Worm (Caenorhabditis elegans) whole organism, L3 larva: Measurements from ENCODE around the gene puf-8.

Experiments
- R02D3.7 ChIP-seq: fragments of 150-350 bp; optimal IDR thresholded peaks from 2 replicates; lab custom pipeline; 2014; ENCODE audit warnings: missing biosample characterization, missing genetic modification characterization
- ZK546.5 ChIP-seq: sonication (generic microtip); optimal IDR thresholded peaks from 2 replicates; lab custom pipeline; 2017; ENCODE audit warnings: missing biosample characterization, missing genetic modification characterization
- aly-2 ChIP-seq: fragments of 150-350 bp; optimal IDR thresholded peaks from 2 replicates; lab custom pipeline; 2014; ENCODE audit warnings: missing biosample characterization, missing genetic modification characterization
- ama-1 ChIP-seq: fragments of 150-350 bp; optimal IDR thresholded peaks from 2 replicates; lab custom pipeline; 2018
- ceh-16 ChIP-seq: sonication (generic microtip); optimal IDR thresholded peaks from 2 replicates; lab custom pipeline; 2017; ENCODE audit warnings: missing biosample characterization, missing genetic modification characterization
- ceh-28 ChIP-seq: fragments of 150-350 bp; optimal IDR thresholded peaks from 2 replicates; lab custom pipeline; 2014; ENCODE audit warnings: missing biosample characterization, missing genetic modification reagents, missing genetic modification characterization
- ceh-82 ChIP-seq: fragments of 150-350 bp; optimal IDR thresholded peaks from 2 replicates; lab custom pipeline; 2014; ENCODE audit warnings: missing biosample characterization, missing genetic modification characterization
- ceh-9 ChIP-seq: sonication (generic microtip); optimal IDR thresholded peaks from 2 replicates; lab custom pipeline; 2018; ENCODE audit warnings: missing biosample characterization, missing genetic modification characterization
- daf-12 ChIP-seq: fragments of 150-350 bp; optimal IDR thresholded peaks from 2 replicates; lab custom pipeline; 2014; ENCODE audit warnings: missing biosample characterization, missing genetic modification reagents, missing genetic modification characterization
- egl-5 ChIP-seq: fragments of 150-350 bp; optimal IDR thresholded peaks from 2 replicates; lab custom pipeline; 2017; ENCODE audit warnings: missing biosample characterization, missing genetic modification reagents, missing genetic modification characterization, inconsistent platforms
- elt-2 ChIP-seq: sonication (generic microtip); optimal IDR thresholded peaks from 2 replicates; lab custom pipeline; 2016; ENCODE audit warnings: missing genetic modification reagents, mild to moderate bottlenecking, missing genetic modification characterization, missing compliant biosample characterization
- elt-3 ChIP-seq, 3 experiments: fragments of 150-350 bp in 1 of 3; sonication (generic microtip) in 2 of 3; optimal IDR thresholded peaks; 2 replicates in 2 of 3; 4 replicates in 1 of 3; lab custom pipeline; 2014 to 2017; ENCODE audit warnings: missing biosample characterization in 3 of 3, missing genetic modification characterization in 3 of 3
- eor-1 ChIP-seq, 2 experiments: fragments of 150-350 bp; optimal IDR thresholded peaks; 2 replicates each; lab custom pipeline; 2014 to 2018; ENCODE audit warnings: missing biosample characterization in 2 of 2, missing genetic modification characterization in 2 of 2
- fkh-2 ChIP-seq: fragments of 150-350 bp; optimal IDR thresholded peaks from 2 replicates; lab custom pipeline; 2014; ENCODE audit warnings: missing biosample characterization, missing genetic modification reagents, missing genetic modification characterization
- fos-1 ChIP-seq: fragments of 150-350 bp; optimal IDR thresholded peaks from 2 replicates; lab custom pipeline; 2014; ENCODE audit warnings: missing biosample characterization, missing genetic modification characterization
- hmg-11 ChIP-seq: sonication (generic microtip); optimal IDR thresholded peaks from 2 replicates; lab custom pipeline; 2016; ENCODE audit warnings: missing genetic modification characterization, missing compliant biosample characterization
- jun-1 ChIP-seq: fragments of 150-350 bp; optimal IDR thresholded peaks from 2 replicates; lab custom pipeline; 2014; ENCODE audit warnings: missing biosample characterization, missing genetic modification reagents, missing genetic modification characterization
- lin-15B ChIP-seq: fragments of 150-350 bp; optimal IDR thresholded peaks from 2 replicates; lab custom pipeline; 2014; ENCODE audit warnings: missing biosample characterization, missing genetic modification characterization
- lin-39 ChIP-seq: fragments of 150-350 bp; optimal IDR thresholded peaks from 2 replicates; lab custom pipeline; 2018; ENCODE audit warnings: missing biosample characterization, missing genetic modification reagents, missing genetic modification characterization
- lsy-12 ChIP-seq: sonication (generic microtip); optimal IDR thresholded peaks from 2 replicates; lab custom pipeline; 2016; ENCODE audit warnings: mild to moderate bottlenecking, missing genetic modification characterization, missing compliant biosample characterization
- mdl-1 ChIP-seq: fragments of 150-350 bp; optimal IDR thresholded peaks from 2 replicates; lab custom pipeline; 2014; ENCODE audit warnings: missing biosample characterization, missing genetic modification characterization
- mml-1 ChIP-seq: fragments of 150-350 bp; sonication (generic microtip); optimal IDR thresholded peaks from 3 replicates; lab custom pipeline; 2014; ENCODE audit warnings: missing biosample characterization, missing genetic modification characterization
- nfya-1 ChIP-seq: sonication (generic microtip); optimal IDR thresholded peaks from 2 replicates; lab custom pipeline; 2017; ENCODE audit warnings: missing genetic modification characterization, mild to moderate bottlenecking, missing compliant biosample characterization, antibody characterized with exemption, moderate library complexity; ENCODE audit not compliant: insufficient read depth
- nhr-11 ChIP-seq: fragments of 150-350 bp; optimal IDR thresholded peaks from 2 replicates; lab custom pipeline; 2014; ENCODE audit warnings: missing biosample characterization, missing genetic modification characterization
- nhr-12 ChIP-seq: fragments of 150-350 bp; optimal IDR thresholded peaks from 2 replicates; lab custom pipeline; 2014; ENCODE audit warnings: missing biosample characterization, missing genetic modification characterization
- nhr-23 ChIP-seq: fragments of 150-350 bp; optimal IDR thresholded peaks from 2 replicates; lab custom pipeline; 2014; ENCODE audit warnings: missing biosample characterization, missing genetic modification reagents, missing genetic modification characterization
- nhr-237 ChIP-seq: fragments of 150-350 bp; optimal IDR thresholded peaks from 2 replicates; lab custom pipeline; 2014; ENCODE audit warnings: missing biosample characterization, missing genetic modification characterization
- nhr-25 ChIP-seq: sonication (generic microtip); optimal IDR thresholded peaks from 2 replicates; lab custom pipeline; 2017; ENCODE audit warnings: missing biosample characterization, missing genetic modification characterization
- nhr-28 ChIP-seq: fragments of 150-350 bp; optimal IDR thresholded peaks from 2 replicates; lab custom pipeline; 2014; ENCODE audit warnings: missing biosample characterization, missing genetic modification characterization
- nhr-43 ChIP-seq: sonication (generic microtip); optimal IDR thresholded peaks from 2 replicates; lab custom pipeline; 2016; ENCODE audit warnings: mild to moderate bottlenecking, missing genetic modification characterization, missing compliant biosample characterization; ENCODE audit not compliant: poor library complexity, severe bottlenecking
- nhr-67 ChIP-seq: fragments of 150-350 bp; optimal IDR thresholded peaks from 2 replicates; lab custom pipeline; 2014; ENCODE audit warnings: missing biosample characterization, missing genetic modification characterization
- nhr-77 ChIP-seq: fragments of 150-350 bp; optimal IDR thresholded peaks from 2 replicates; lab custom pipeline; 2014; ENCODE audit warnings: missing biosample characterization, missing genetic modification characterization
- pha-4 ChIP-seq: fragments of 150-350 bp; optimal IDR thresholded peaks from 2 replicates; lab custom pipeline; 2014; ENCODE audit warnings: missing biosample characterization, missing genetic modification reagents, missing genetic modification characterization
- pqm-1 ChIP-seq: fragments of 150-350 bp; optimal IDR thresholded peaks from 2 replicates; lab custom pipeline; 2017; ENCODE audit warnings: missing biosample characterization, missing genetic modification characterization, inconsistent platforms
- sea-2 ChIP-seq: fragments of 150-350 bp; sonication (generic microtip); optimal IDR thresholded peaks from 4 replicates; lab custom pipeline; 2014; ENCODE audit warnings: missing biosample characterization, missing genetic modification reagents, missing genetic modification characterization
- skn-1 ChIP-seq: fragments of 150-350 bp; optimal IDR thresholded peaks from 2 replicates; lab custom pipeline; 2014; ENCODE audit warnings: missing biosample characterization, missing genetic modification characterization
- unc-39 ChIP-seq: sonication (generic microtip); optimal IDR thresholded peaks from 4 replicates; lab custom pipeline; 2017; ENCODE audit warnings: missing biosample characterization, missing genetic modification characterization
- zag-1 ChIP-seq: fragments of 150-350 bp; optimal IDR thresholded peaks from 2 replicates; lab custom pipeline; 2014; ENCODE audit warnings: missing biosample characterization, missing genetic modification characterization
- ztf-11 ChIP-seq: fragments of 150-350 bp; optimal IDR thresholded peaks from 2 replicates; lab custom pipeline; 2014; ENCODE audit warnings: missing biosample characterization, missing genetic modification characterization
- ztf-4 ChIP-seq: fragments of 150-350 bp; optimal IDR thresholded peaks from 2 replicates; lab custom pipeline; 2014; ENCODE audit warnings: missing biosample characterization, missing genetic modification characterization

Gene puf-8

ce11 chrII:7298197-7298682, at the start of gene puf-8:
Gene puf-8 (minus strand): TSS chrII:7298247.
- no peak for TF ChIP-seq nhr-28 (tag; lab: Kevin White, UChicago)
- no peak for TF ChIP-seq eor-1 (tag; optimal IDR thresholded peaks at IDR 0.05; lab: Kevin White, UChicago)
- TF ChIP-seq aly-2, result no peak
- TF ChIP-seq ceh-82 (tag; lab: Kevin White, UChicago), result no peak
- TF ChIP-seq mml-1 (tag; lab: Kevin White, UChicago), result no peak
- no peak for TF ChIP-seq nhr-43 (tag; lab: Kevin White, UChicago)
- TF ChIP-seq lin-15B (tag; lab: Kevin White, UChicago), result no peak
- TF ChIP-seq hmg-11 (tag; lab: Kevin White, UChicago), result no peak
- TF ChIP-seq ztf-11, result no peak
- no peak for TF ChIP-seq nhr-237 (tag; lab: Kevin White, UChicago)
- TF ChIP-seq ceh-16, result no peak
- TF ChIP-seq fkh-2 (tag; lab: Kevin White, UChicago), result no peak
- no peak for TF ChIP-seq daf-12 (tag; lab: Kevin White, UChicago)
- no peak for TF ChIP-seq unc-39
- TF ChIP-seq nhr-11 (tag; lab: Kevin White, UChicago), result no peak
- TF ChIP-seq nfya-1, result no peak
- no peak for TF ChIP-seq elt-3 (tag; optimal IDR thresholded peaks at IDR 0.05; lab: Kevin White, UChicago)
- no peak for TF ChIP-seq egl-5 (tag; lab: Kevin White, UChicago)

DNA sequence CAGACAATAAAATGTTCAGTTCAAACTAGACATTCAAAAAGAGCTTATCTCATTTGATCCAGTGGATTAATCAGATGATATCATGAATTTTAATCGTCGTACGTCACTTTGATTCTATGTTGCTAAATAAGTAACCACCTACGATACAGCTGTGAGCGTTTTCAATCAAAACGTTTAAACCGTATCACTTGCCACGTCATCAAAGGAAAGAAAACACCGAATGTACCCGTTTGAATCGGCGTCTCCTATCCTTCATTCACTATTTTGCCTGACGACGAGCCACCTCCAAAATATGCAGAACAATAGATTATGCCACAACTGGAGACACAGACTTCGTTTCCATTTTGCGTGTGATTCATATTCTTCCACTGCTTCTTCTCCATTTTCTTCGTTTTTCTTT, 47.8 kb upstream of the puf-8 start:
- TF ChIP-seq ama-1 (lab: Kevin White, UChicago) (peak; percentile 84), lin-39 (no peak), ztf-4 (tag; lab: Kevin White, UChicago) (no peak), nhr-28 (tag; lab: Kevin White, UChicago) (no peak)

- TF ChIP-seq ama-1 (lab: Kevin White, UChicago), result peak; percentile 86
- no peak for TF ChIP-seq pha-4 (tag; lab: Kevin White, UChicago)
- peak; percentile 34 for TF ChIP-seq lin-39
Measured at ce11 chrII:7343668-7344067, 45.6 kb upstream of the puf-8 start.

DNA sequence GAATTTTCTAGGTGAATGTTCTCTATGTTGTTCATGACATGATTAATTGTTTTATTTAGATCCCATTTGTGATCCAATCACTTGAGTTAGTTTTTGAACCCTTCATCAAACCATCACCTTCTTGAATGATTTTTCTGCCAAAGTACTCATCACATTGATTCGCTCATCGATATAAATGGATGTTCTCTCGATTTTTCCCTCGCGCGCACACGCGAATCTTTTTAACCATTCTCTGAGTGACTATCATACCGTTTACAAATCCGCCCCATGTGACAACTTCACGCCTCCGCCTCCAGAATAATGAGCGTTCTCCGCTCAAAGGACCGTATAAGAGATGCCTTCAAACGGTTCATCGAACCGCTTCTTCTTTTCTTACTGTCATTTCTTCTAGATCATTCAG, 44.8 kb upstream of the puf-8 start:
- no peak for TF ChIP-seq nhr-67 (tag; lab: Kevin White, UChicago)
- no peak for TF ChIP-seq aly-2
- TF ChIP-seq ceh-16, result no peak
- TF ChIP-seq unc-39, result no peak
- no peak for TF ChIP-seq lsy-12
- no peak for TF ChIP-seq nhr-25 (tag; lab: Kevin White, UChicago)
- TF ChIP-seq hmg-11 (tag; lab: Kevin White, UChicago), result no peak
- TF ChIP-seq ceh-82 (tag; lab: Kevin White, UChicago), result no peak
- TF ChIP-seq nhr-43 (tag; lab: Kevin White, UChicago), result peak; percentile 89
- TF ChIP-seq R02D3.7, result peak; percentile 0
- TF ChIP-seq egl-5 (tag; lab: Kevin White, UChicago), result no peak
- no peak for TF ChIP-seq ceh-28 (tag; lab: Kevin White, UChicago)
- TF ChIP-seq pqm-1 (tag; lab: Kevin White, UChicago), result no peak
- no peak for TF ChIP-seq elt-2
- peak; percentile 48 for TF ChIP-seq ama-1 (lab: Kevin White, UChicago)
- TF ChIP-seq zag-1 (tag; lab: Kevin White, UChicago), result no peak
- no peak for TF ChIP-seq nhr-77 (tag; lab: Kevin White, UChicago)
- TF ChIP-seq nhr-23 (tag; lab: Kevin White, UChicago), result peak; percentile 63
- TF ChIP-seq skn-1 (tag; lab: Kevin White, UChicago), result no peak
- TF ChIP-seq sea-2, result no peak
- TF ChIP-seq mdl-1, result peak; percentile 50
- TF ChIP-seq eor-1 (tag; optimal IDR thresholded peaks at IDR 0.05; lab: Kevin White, UChicago), result no peak
- no peak for TF ChIP-seq ZK546.5
- no peak for TF ChIP-seq fkh-2 (tag; lab: Kevin White, UChicago)
- TF ChIP-seq ztf-4 (tag; lab: Kevin White, UChicago), result no peak
- TF ChIP-seq fos-1 (tag; lab: Kevin White, UChicago), result no peak
- TF ChIP-seq jun-1 (tag; lab: Kevin White, UChicago), result no peak
- TF ChIP-seq lin-39, result no peak
- TF ChIP-seq ztf-11, result no peak
- no peak for TF ChIP-seq nhr-12 (tag; lab: Kevin White, UChicago)
- no peak for TF ChIP-seq ceh-9 (tag; lab: Kevin White, UChicago)
